Fruit fly (Drosophila melanogaster) whole organism, embryonic: ENCODE results near the gene CG14329.

Experiments
- Awh ChIP-seq: fragments of 200-800 bp; sonication (Bioruptor generic); IDR thresholded peaks from 2 replicates; pipeline ENCODE4, ENCODE4 v1.3.6; 2022; ENCODE audit warnings: missing biosample characterization, missing genetic modification characterization
- CG34224 ChIP-seq: fragments of 200-800 bp; sonication (Bioruptor generic); IDR thresholded peaks from 3 replicates; pipeline ENCODE4 v1.3.6; 2022; ENCODE audit warnings: missing biosample characterization, missing genetic modification characterization; ENCODE audit not compliant: partially characterized antibody
- CG8359 ChIP-seq: fragments of 200-800 bp; sonication (Bioruptor generic); optimal IDR thresholded peaks from 2 replicates; lab custom pipeline; 2017; ENCODE audit warnings: missing biosample characterization, mild to moderate bottlenecking, missing genetic modification characterization, borderline replicate concordance
- Eip74EF ChIP-seq, 2 experiments: fragments of 200-800 bp in 1 of 2; fragments of >200 bp in 1 of 2; sonication (Bioruptor generic) in 1 of 2; optimal IDR thresholded peaks; 2 replicates each; lab custom pipeline; 2017 to 2019; ENCODE audit warnings: missing biosample characterization in 2 of 2, missing genetic modification characterization in 2 of 2, mild to moderate bottlenecking in 1 of 2, moderate library complexity in 1 of 2
- HmgZ ChIP-seq: fragments of 200-800 bp; sonication (Bioruptor generic); optimal IDR thresholded peaks from 2 replicates; lab custom pipeline; 2018; ENCODE audit warnings: missing biosample characterization, mild to moderate bottlenecking, missing genetic modification characterization
- dimm ChIP-seq: fragments of 200-800 bp; sonication (Bioruptor generic); IDR thresholded peaks from 2 replicates; pipeline ENCODE4 v1.3.6; 2022; ENCODE audit warnings: missing biosample characterization, missing genetic modification characterization
- esg ChIP-seq: fragments of 200-800 bp; sonication (Bioruptor generic); conservative IDR thresholded peaks from 2 replicates; pipeline ENCODE4 v1.3.6; 2022; ENCODE audit warnings: missing biosample characterization, missing genetic modification characterization
- klu ChIP-seq: fragments of 200-800 bp; sonication (Bioruptor generic); IDR thresholded peaks from 2 replicates; pipeline ENCODE4 v1.3.6; 2022; ENCODE audit warnings: missing biosample characterization, missing genetic modification characterization
- stc ChIP-seq: fragments of 200-800 bp; sonication (Bioruptor generic); IDR thresholded peaks from 2 replicates; pipeline ENCODE4 v1.3.6; 2022; ENCODE audit warnings: missing biosample characterization, missing genetic modification characterization

DNA sequence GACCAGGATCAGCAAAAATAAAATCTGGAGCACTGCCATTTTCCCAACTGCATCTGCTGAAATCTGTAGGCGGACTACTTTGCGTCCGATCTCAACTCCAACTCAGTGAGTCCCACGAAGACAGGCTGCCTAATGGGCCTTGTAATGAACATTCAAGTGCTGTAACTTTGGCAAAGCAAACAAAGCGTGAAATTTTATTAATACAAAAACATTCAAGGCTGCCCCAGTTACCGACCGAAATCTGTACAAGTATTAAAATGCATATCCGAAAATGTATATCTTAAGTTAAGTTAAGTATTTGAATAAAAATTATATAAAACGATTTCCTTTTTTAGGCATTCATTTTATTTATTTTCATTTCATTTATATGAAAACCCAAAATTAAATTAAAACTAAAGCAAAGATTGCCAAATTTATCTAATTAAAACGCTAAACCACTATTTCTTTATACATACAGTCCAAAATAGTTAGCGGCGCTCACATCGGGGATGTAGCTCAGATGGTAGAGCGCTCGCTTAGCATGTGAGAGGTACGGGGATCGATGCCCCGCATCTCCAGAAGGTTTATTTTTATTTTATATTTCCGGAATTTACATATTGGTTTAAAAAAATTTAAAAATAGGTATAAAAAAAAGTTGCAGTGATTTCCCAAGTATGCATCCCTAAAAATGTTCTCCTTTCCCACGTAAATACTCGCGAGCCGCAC lies 13.1 kb downstream of the CG14329 start, which contains the start of gene CG14323:
- no peak for TF ChIP-seq stc (GFP tag; lab: Robert Waterston, UW)
- no peak for TF ChIP-seq dimm
- no peak for TF ChIP-seq klu (GFP tag; lab: Robert Waterston, UW)
- TF ChIP-seq Eip74EF (GFP tag; optimal IDR thresholded peaks at IDR 0.05; lab: Kevin White, UChicago), result no peak
- TF ChIP-seq HmgZ (tag; lab: Kevin White, UChicago), result no peak
- no peak for TF ChIP-seq Awh (GFP tag; lab: Robert Waterston, UW)
- TF ChIP-seq esg, result no peak
- TF ChIP-seq CG34224, result no peak
- TF ChIP-seq CG8359 (GFP tag; lab: Kevin White, UChicago), result no peak
